Worm (Caenorhabditis elegans): ENCODE data around the gene misc-1.
A peak's percentile ranks its signal among the peaks of the same experiment; 100 is the strongest.

The misc-1 gene

ce11 chrII:285627-286550 lies 536 bp upstream of the misc-1 start, which contains the start of gene B0432.10:
TSS of gene B0432.10 (minus strand) at chrII:286275.
- TF ChIP-seq dpl-1 (GFP tag; optimal IDR thresholded peaks at IDR 0.05), result peak; percentile 86
- peak; percentile 47 for TF ChIP-seq rcor-1 (GFP tag; IDR thresholded peaks at IDR 0.05)
- TF ChIP-seq let-607 (tag; optimal IDR thresholded peaks at IDR 0.05), result peak in 1 of 2 experiments; percentile 27
- TF ChIP-seq snpc-1.3 (tag; optimal IDR thresholded peaks at IDR 0.05; ENCODE audit: insufficient read depth), result peak; percentile 64
- TF ChIP-seq pha-4 (tag; optimal IDR thresholded peaks at IDR 0.05), result no peak
- peak; percentile 81 for TF ChIP-seq mcd-1 (GFP tag; IDR thresholded peaks at IDR 0.05)
- peak; percentile 41; the same call in 1 of the 2 replicates for TF ChIP-seq madf-6 (GFP tag; IDR thresholded peaks at IDR 0.05)
- TF ChIP-seq cebp-1 (GFP tag; IDR thresholded peaks at IDR 0.05), result no peak
- peak; percentile 65 for TF ChIP-seq cebp-1 (tag; optimal IDR thresholded peaks at IDR 0.05)
- TF ChIP-seq nhr-27 (tag; optimal IDR thresholded peaks at IDR 0.05), result no peak
- TF ChIP-seq hmg-1.2 (GFP tag; IDR thresholded peaks at IDR 0.05), result peak; percentile 31; the same call in 1 of the 2 replicates
- TF ChIP-seq nfya-1 (tag; optimal IDR thresholded peaks at IDR 0.05; ENCODE audit: borderline replicate concordance, insufficient read depth), result no peak
- no peak for TF ChIP-seq aptf-3 (GFP tag; IDR thresholded peaks at IDR 0.05)
- TF ChIP-seq mxl-1 (tag; optimal IDR thresholded peaks at IDR 0.05), result no peak
- TF ChIP-seq snpc-4 (GFP tag; optimal IDR thresholded peaks at IDR 0.05), result no peak
- peak in 3 of 4 experiments; percentile 24 to 52 (median 41) for TF ChIP-seq snpc-4 (tag; optimal IDR thresholded peaks at IDR 0.05)
- 0 out of 2 replicates have a peak, but pooled peaks have one; percentile 48 for TF ChIP-seq D2030.7 (GFP tag; IDR thresholded peaks at IDR 0.05)
- peak; percentile 7 for TF ChIP-seq tlf-1 (GFP tag; optimal IDR thresholded peaks at IDR 0.05)
- no peak for TF ChIP-seq F33H1.4 (GFP tag; IDR thresholded peaks at IDR 0.05)
- TF ChIP-seq sea-2 (GFP tag; IDR thresholded peaks at IDR 0.05), result no peak
- no peak for TF ChIP-seq akir-1 (GFP tag; optimal IDR thresholded peaks at IDR 0.05)
- 0 out of 2 replicates have a peak, but pooled peaks have one; percentile 20 for TF ChIP-seq attf-3 (GFP tag; conservative IDR thresholded peaks at IDR 0.05)
- peak; percentile 46; the same call in 1 of the 2 replicates for TF ChIP-seq pbrm-1 (GFP tag; IDR thresholded peaks at IDR 0.05)
- TF ChIP-seq lin-35 (GFP tag; optimal IDR thresholded peaks at IDR 0.05), result peak in 1 of 3 experiments; percentile 96
- TF ChIP-seq attf-5 (GFP tag; optimal IDR thresholded peaks at IDR 0.05), result peak; percentile 52
- TF ChIP-seq aptf-2 (GFP tag; conservative IDR thresholded peaks at IDR 0.05), result no peak
- TF ChIP-seq ceh-100 (GFP tag; IDR thresholded peaks at IDR 0.05), result 0 out of 2 replicates have a peak, but pooled peaks have one; percentile 14
- peak; percentile 93 for TF ChIP-seq lin-54 (GFP tag; optimal IDR thresholded peaks at IDR 0.05)
- TF ChIP-seq F23B12.7 (tag; optimal IDR thresholded peaks at IDR 0.05; ENCODE audit: insufficient read depth), result peak; percentile 75
- TF ChIP-seq dox-1 (GFP tag; IDR thresholded peaks at IDR 0.05), result peak; percentile 59
- TF ChIP-seq K12H6.12 (tag; optimal IDR thresholded peaks at IDR 0.05), result peak; percentile 44
- TF ChIP-seq efl-1 (GFP tag; optimal IDR thresholded peaks at IDR 0.05), result peak; percentile 81
- peak; percentile 83 for TF ChIP-seq lin-40 (tag; optimal IDR thresholded peaks at IDR 0.05)
- TF ChIP-seq Y53G8AR.9 (GFP tag; conservative IDR thresholded peaks at IDR 0.05), result peak; percentile 78; the same call in 1 of the 2 replicates
- TF ChIP-seq ztf-26 (tag; optimal IDR thresholded peaks at IDR 0.05), result peak; percentile 36
- 0 out of 2 replicates have a peak, but pooled peaks have one; percentile 26 for TF ChIP-seq madf-3 (GFP tag; IDR thresholded peaks at IDR 0.05)
- TF ChIP-seq C06A6.2 (GFP tag; conservative IDR thresholded peaks at IDR 0.05), result 0 out of 2 replicates have a peak, but pooled peaks have one; percentile 32
- no peak for TF ChIP-seq ztf-28 (GFP tag; IDR thresholded peaks at IDR 0.05)
- peak; percentile 56; the same call in 1 of the 2 replicates for TF ChIP-seq B0336.3 (GFP tag; IDR thresholded peaks at IDR 0.05)
- no peak for TF ChIP-seq zfh-2 (GFP tag; conservative IDR thresholded peaks at IDR 0.05)
- no peak for TF ChIP-seq lag-1 (GFP tag; IDR thresholded peaks at IDR 0.05)
- peak; percentile 70; the same call in 1 of the 2 replicates for TF ChIP-seq K11D2.4 (GFP tag; IDR thresholded peaks at IDR 0.05)
- peak; percentile 94 for TF ChIP-seq ztf-18 (tag; optimal IDR thresholded peaks at IDR 0.05)
- no peak for TF ChIP-seq nhr-120 (GFP tag; IDR thresholded peaks at IDR 0.05)
- TF ChIP-seq Y79H2A.3 (GFP tag; conservative IDR thresholded peaks at IDR 0.05), result no peak

All from whole organism, young adult.